Fruit fly (Drosophila melanogaster): ENCODE data around the gene Psf2.

The Psf2 gene

DNA sequence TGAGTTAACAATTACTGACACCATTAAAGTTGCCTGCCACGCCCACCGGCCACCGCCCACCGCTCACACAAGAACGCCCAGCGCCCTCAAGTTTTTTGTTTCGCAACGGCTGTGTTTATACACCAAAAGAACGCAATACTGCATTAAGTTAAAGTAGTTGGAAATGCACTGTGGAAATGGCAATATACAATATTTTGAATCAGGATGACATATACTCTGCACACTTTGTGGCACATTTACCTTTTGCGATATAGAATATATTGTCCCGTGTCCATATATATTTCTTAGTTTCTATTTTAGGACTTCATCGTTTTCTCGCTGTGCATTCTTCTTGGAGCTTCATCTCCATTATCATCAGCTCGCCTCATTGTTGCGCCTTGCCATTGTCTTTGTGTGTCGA is 28.9 kb upstream of the Psf2 start (continued):
- TF ChIP-seq Eip75B (GFP tag; optimal IDR thresholded peaks at IDR 0.05) (peak; percentile 53), eg (GFP tag; IDR thresholded peaks at IDR 0.05) (peak; percentile 45; the same call in 1 of the 3 replicates), CG7368 (GFP tag; optimal IDR thresholded peaks at IDR 0.05) (peak; percentile 33), Sox102F (GFP tag; optimal IDR thresholded peaks at IDR 0.05) (peak; percentile 25), fkh (GFP tag; optimal IDR thresholded peaks at IDR 0.05) (no peak), svp (GFP tag) (peak; percentile 54), Smox (GFP tag; optimal IDR thresholded peaks at IDR 0.05) (peak; percentile 13), ss (GFP tag; optimal IDR thresholded peaks at IDR 0.05) (peak in 1 of 2 experiments; percentile 33), vri (GFP tag; optimal IDR thresholded peaks at IDR 0.05) (no peak), Ets96B (tag; optimal IDR thresholded peaks at IDR 0.05) (peak; percentile 62), CG8119 (GFP tag; IDR thresholded peaks at IDR 0.05) (0 out of 3 replicates have a peak, but pooled peaks have one; percentile 24), CG9139 (GFP tag; optimal IDR thresholded peaks at IDR 0.05) (no peak)

DNA sequence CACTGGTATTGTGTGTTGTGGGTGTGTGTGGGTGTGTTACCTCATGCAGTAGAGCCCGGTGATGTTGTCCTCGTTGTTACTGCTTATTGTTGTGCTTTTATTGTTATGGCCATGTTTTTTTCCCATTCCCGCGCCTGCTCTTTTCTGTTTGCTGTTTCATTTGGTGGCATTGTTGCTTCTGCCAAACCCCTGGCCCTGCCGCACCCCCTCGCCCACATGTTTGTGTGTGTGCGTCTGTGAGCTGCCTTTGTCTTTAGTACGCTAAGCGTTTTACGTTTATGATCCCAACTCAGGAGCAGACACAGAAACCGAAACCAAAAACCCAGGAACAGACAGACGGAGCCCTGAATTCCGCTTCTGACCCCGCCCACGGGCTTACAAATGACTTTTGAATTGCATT is 26.9 kb upstream of the Psf2 start:
- TF ChIP-seq salr (GFP tag; optimal IDR thresholded peaks at IDR 0.05) = no peak
- no peak for TF ChIP-seq vri (GFP tag; optimal IDR thresholded peaks at IDR 0.05)
- TF ChIP-seq spab (GFP tag; optimal IDR thresholded peaks at IDR 0.05) = no peak
- no peak for TF ChIP-seq fd85E (GFP tag; optimal IDR thresholded peaks at IDR 0.05)
- TF ChIP-seq topi (GFP tag; optimal IDR thresholded peaks at IDR 0.05) = no peak
- TF ChIP-seq CG4318 (GFP tag; optimal IDR thresholded peaks at IDR 0.05) = no peak
- no peak for TF ChIP-seq CG11294 (GFP tag; IDR thresholded peaks at IDR 0.05)
- no peak for TF ChIP-seq OdsH (GFP tag; optimal IDR thresholded peaks at IDR 0.05)
- no peak for TF ChIP-seq CG8632 (GFP tag; optimal IDR thresholded peaks at IDR 0.05)
- TF ChIP-seq CG3032 (tag; optimal IDR thresholded peaks at IDR 0.05) = no peak
- no peak for TF ChIP-seq acj6 (GFP tag; optimal IDR thresholded peaks at IDR 0.05)
- TF ChIP-seq CG3919 (GFP tag; optimal IDR thresholded peaks at IDR 0.05) = no peak
- no peak for TF ChIP-seq Blimp-1 (GFP tag; optimal IDR thresholded peaks at IDR 0.05)
- TF ChIP-seq CG34406 (GFP tag; optimal IDR thresholded peaks at IDR 0.05) = no peak
- TF ChIP-seq dsx (GFP tag; optimal IDR thresholded peaks at IDR 0.05; ENCODE audit: poor library complexity, severe bottlenecking) = no peak
- TF ChIP-seq achi (GFP tag; optimal IDR thresholded peaks at IDR 0.05) = no peak
- no peak for TF ChIP-seq Hr38 (GFP tag; optimal IDR thresholded peaks at IDR 0.05)
- TF ChIP-seq Sox14 (GFP tag; optimal IDR thresholded peaks at IDR 0.05) = no peak
- TF ChIP-seq Eip78C (GFP tag) = no peak
- TF ChIP-seq fd59A (GFP tag; optimal IDR thresholded peaks at IDR 0.05) = no peak

DNA sequence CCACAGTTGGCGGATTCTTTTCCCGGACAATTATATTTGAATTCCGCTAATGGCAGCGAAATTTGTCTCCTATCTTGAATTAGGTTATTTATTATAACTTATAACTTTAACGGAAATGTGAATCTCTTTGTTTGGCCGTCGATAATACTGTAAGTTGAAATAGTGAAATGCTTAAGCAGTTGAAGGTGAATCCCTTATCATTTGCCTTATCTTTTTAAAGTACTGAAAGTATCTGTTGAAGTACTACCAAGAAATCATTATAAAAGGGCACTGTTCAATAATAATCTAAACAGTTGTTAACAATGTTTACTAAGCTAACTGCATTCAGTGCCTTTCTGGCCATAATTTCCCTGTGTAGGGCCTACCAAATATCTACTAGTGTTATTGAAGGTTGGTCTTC is 23.7 kb upstream of the Psf2 start, which contains the start of gene CG43055:
TSS of gene CG43055 (plus strand) at position 301 of the 400 bp plus-strand sequence.
- TF ChIP-seq Ets96B (tag; optimal IDR thresholded peaks at IDR 0.05) = no peak
- TF ChIP-seq Gug (GFP tag; IDR thresholded peaks at IDR 0.05) = no peak
- no peak for TF ChIP-seq Sox15 (GFP tag; optimal IDR thresholded peaks at IDR 0.05)
- TF ChIP-seq CG8319 (GFP tag; optimal IDR thresholded peaks at IDR 0.05) = no peak
- TF ChIP-seq achi (GFP tag; optimal IDR thresholded peaks at IDR 0.05) = no peak
- TF ChIP-seq Hr39 (GFP tag; optimal IDR thresholded peaks at IDR 0.05) = no peak
- TF ChIP-seq Sox14 (GFP tag; optimal IDR thresholded peaks at IDR 0.05) = no peak
- no peak for TF ChIP-seq CG9139 (GFP tag; optimal IDR thresholded peaks at IDR 0.05)
- TF ChIP-seq CG6792 (GFP tag; optimal IDR thresholded peaks at IDR 0.05) = no peak
- no peak for TF ChIP-seq CG34406 (GFP tag; optimal IDR thresholded peaks at IDR 0.05)
- no peak for TF ChIP-seq CG10669 (GFP tag; optimal IDR thresholded peaks at IDR 0.05)
- no peak for TF ChIP-seq Lpt (GFP tag; optimal IDR thresholded peaks at IDR 0.05)
- no peak for TF ChIP-seq Eip93F (GFP tag; optimal IDR thresholded peaks at IDR 0.05)
